ENCODE assay signal across 4 fruit fly cellular contexts in the genomic region with DNA sequence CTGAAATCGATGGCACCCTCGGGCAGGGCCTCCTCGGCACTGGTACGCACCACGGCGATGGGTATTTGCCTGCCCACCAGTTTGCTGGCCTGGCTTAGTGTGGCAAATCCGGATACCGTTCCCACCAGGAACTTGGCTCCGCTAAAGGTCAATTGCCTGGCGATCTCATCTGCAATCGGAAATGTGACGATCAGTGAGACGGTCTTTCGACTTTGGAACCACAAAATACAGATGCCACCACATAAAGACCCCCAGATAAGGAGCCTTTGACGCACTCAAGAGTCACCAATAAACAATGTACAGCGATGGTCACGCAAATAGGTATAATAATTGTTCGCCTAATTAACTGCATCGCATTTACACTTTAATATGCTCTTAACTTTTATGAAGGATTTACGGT.
TF ChIP-seq lines count a peak whose summit lies in the region.

No protein-coding gene starts in this region.

- TF ChIP-seq CTCF in whole organism, embryonic (GFP tag; optimal IDR thresholded peaks at IDR 0.05; lab: Kevin White, UChicago): no peak

TF ChIP-seq in whole organism, embryonic, 481 proteins besides CTCF, POLR2A, EP300 and RAD21:
- peak; percentile 43 for TF ChIP-seq Med (GFP tag; lab: Kevin White, UChicago)
- TF ChIP-seq CG6175 (GFP tag; IDR thresholded peaks at IDR 0.05; lab: Robert Waterston, UW): no peak
- TF ChIP-seq bowl (GFP tag; IDR thresholded peaks at IDR 0.05; lab: Robert Waterston, UW): no peak
- TF ChIP-seq CG11696 (GFP tag; IDR thresholded peaks at IDR 0.05; lab: Robert Waterston, UW): peak; percentile 41; the same call in 1 of the 2 replicates
- no peak for TF ChIP-seq mirr (GFP tag; optimal IDR thresholded peaks at IDR 0.05; lab: Kevin White, UChicago)
- TF ChIP-seq Sin3A (optimal IDR thresholded peaks at IDR 0.05; lab: Kevin White, UChicago): no peak
- TF ChIP-seq nom (GFP tag; optimal IDR thresholded peaks at IDR 0.05; lab: Kevin White, UChicago): peak; percentile 53
- no peak for TF ChIP-seq CG12071 (GFP tag; optimal IDR thresholded peaks at IDR 0.05; lab: Kevin White, UChicago)
- TF ChIP-seq Gsc (GFP tag; IDR thresholded peaks at IDR 0.05; lab: Robert Waterston, UW): no peak

TF ChIP-seq in whole organism, prepupa, 60 proteins besides CTCF, POLR2A, EP300 and RAD21:
- TF ChIP-seq Sox15 (GFP tag; optimal IDR thresholded peaks at IDR 0.05; lab: Kevin White, UChicago) (no peak), ss (GFP tag; optimal IDR thresholded peaks at IDR 0.05; lab: Kevin White, UChicago) (peak; percentile 15 to 48), CG11762 (GFP tag; optimal IDR thresholded peaks at IDR 0.05; lab: Kevin White, UChicago; ENCODE audit: insufficient read depth) (no peak), Smox (GFP tag; optimal IDR thresholded peaks at IDR 0.05; lab: Kevin White, UChicago) (no peak), CG6792 (GFP tag; optimal IDR thresholded peaks at IDR 0.05; lab: Kevin White, UChicago) (no peak), CG9139 (GFP tag; optimal IDR thresholded peaks at IDR 0.05; lab: Kevin White, UChicago) (peak; percentile 1), svp (GFP tag; lab: Kevin White, UChicago) (peak; percentile 93), vri (GFP tag; optimal IDR thresholded peaks at IDR 0.05; lab: Kevin White, UChicago) (peak; percentile 18), CG6808 (GFP tag; optimal IDR thresholded peaks at IDR 0.05; lab: Kevin White, UChicago) (peak; percentile 3), CG6854 (GFP tag; optimal IDR thresholded peaks at IDR 0.05; lab: Kevin White, UChicago) (peak; percentile 1)

TF ChIP-seq in whole organism, pupa, 21 proteins besides CTCF, POLR2A, EP300 and RAD21:
- no peak for TF ChIP-seq D1 (tag; optimal IDR thresholded peaks at IDR 0.05; lab: Kevin White, UChicago)
- TF ChIP-seq gl (tag; optimal IDR thresholded peaks at IDR 0.05; lab: Kevin White, UChicago): peak; percentile 3

TF ChIP-seq in whole organism, wandering third instar larva, 38 proteins besides CTCF, POLR2A, EP300 and RAD21:
- TF ChIP-seq Sp1 (GFP tag; optimal IDR thresholded peaks at IDR 0.05; lab: Kevin White, UChicago): peak; percentile 32
- no peak for TF ChIP-seq Hr78 (GFP tag; optimal IDR thresholded peaks at IDR 0.05; lab: Kevin White, UChicago)
- no peak for TF ChIP-seq br (GFP tag; optimal IDR thresholded peaks at IDR 0.05; lab: Kevin White, UChicago)
- peak; percentile 40 for TF ChIP-seq CrebA (GFP tag; optimal IDR thresholded peaks at IDR 0.05; lab: Kevin White, UChicago; ENCODE audit: borderline replicate concordance)
- no peak for TF ChIP-seq Mio (GFP tag; optimal IDR thresholded peaks at IDR 0.05; lab: Kevin White, UChicago)
- TF ChIP-seq foxo (GFP tag; optimal IDR thresholded peaks at IDR 0.05; lab: Kevin White, UChicago): no peak
- TF ChIP-seq rgr (GFP tag; optimal IDR thresholded peaks at IDR 0.05; lab: Kevin White, UChicago): peak; percentile 13
- no peak for TF ChIP-seq GATAd (GFP tag; optimal IDR thresholded peaks at IDR 0.05; lab: Kevin White, UChicago)
- no peak for TF ChIP-seq psq (GFP tag; optimal IDR thresholded peaks at IDR 0.05; lab: Kevin White, UChicago)
- TF ChIP-seq fru (GFP tag; optimal IDR thresholded peaks at IDR 0.05; lab: Kevin White, UChicago): peak; percentile 3
- no peak for TF ChIP-seq CG32264 (GFP tag; optimal IDR thresholded peaks at IDR 0.05; lab: Kevin White, UChicago)
- peak; percentile 45 for TF ChIP-seq Hnf4 (GFP tag; optimal IDR thresholded peaks at IDR 0.05; lab: Kevin White, UChicago)
- TF ChIP-seq HLH106 (tag; optimal IDR thresholded peaks at IDR 0.05; lab: Kevin White, UChicago): no peak
- TF ChIP-seq dsf (GFP tag; optimal IDR thresholded peaks at IDR 0.05; lab: Kevin White, UChicago; ENCODE audit: borderline replicate concordance): no peak
- no peak for TF ChIP-seq brk (GFP tag; optimal IDR thresholded peaks at IDR 0.05; lab: Kevin White, UChicago)
- no peak for TF ChIP-seq tai (GFP tag; optimal IDR thresholded peaks at IDR 0.05; lab: Kevin White, UChicago)
- no peak for TF ChIP-seq OdsH (GFP tag; optimal IDR thresholded peaks at IDR 0.05; lab: Kevin White, UChicago)
- TF ChIP-seq Rel (GFP tag; optimal IDR thresholded peaks at IDR 0.05; lab: Kevin White, UChicago): no peak
- peak; percentile 10 for TF ChIP-seq Rel (tag; optimal IDR thresholded peaks at IDR 0.05; lab: Kevin White, UChicago)
